Fruit fly (Drosophila melanogaster) whole organism, embryonic: Measurements from ENCODE around the gene tst.
A peak's percentile ranks its signal among the peaks of the same experiment; 100 is the strongest.

Experiments used
- Asciz ChIP-seq: fragments of 200-800 bp; sonication (Bioruptor generic); optimal IDR thresholded peaks from 2 replicates; lab custom pipeline; 2017; ENCODE audit warnings: missing biosample characterization, mild to moderate bottlenecking, missing genetic modification characterization, missing genetic modification reagents
- CG10267 ChIP-seq: fragments of 200-800 bp; sonication (Bioruptor generic); optimal IDR thresholded peaks from 2 replicates; lab custom pipeline; 2018; ENCODE audit warnings: missing biosample characterization, mild to moderate bottlenecking, missing genetic modification characterization, moderate library complexity
- CG10462 ChIP-seq: fragments of 200-800 bp; sonication (Bioruptor generic); optimal IDR thresholded peaks from 2 replicates; lab custom pipeline; 2016; ENCODE audit warnings: missing biosample characterization, missing genetic modification characterization
- CG11504 ChIP-seq: fragments of 200-800 bp; sonication (Bioruptor generic); optimal IDR thresholded peaks from 3 replicates; lab custom pipeline; 2019; ENCODE audit warnings: missing biosample characterization, mild to moderate bottlenecking, missing genetic modification characterization, moderate library complexity
- CG11696 ChIP-seq: fragments of 200-800 bp; sonication (Bioruptor generic); IDR thresholded peaks from 2 replicates; pipeline ENCODE4 v1.3.6; 2022; ENCODE audit warnings: missing biosample characterization, missing genetic modification characterization
- CG12104 ChIP-seq: fragments of 200-800 bp; sonication (Bioruptor generic); optimal IDR thresholded peaks from 3 replicates; lab custom pipeline; 2016; ENCODE audit warnings: missing biosample characterization, missing genetic modification characterization
- CG12391 ChIP-seq: fragments of 200-800 bp; sonication (Bioruptor generic); optimal IDR thresholded peaks from 3 replicates; lab custom pipeline; 2018; ENCODE audit warnings: missing biosample characterization, mild to moderate bottlenecking, missing genetic modification characterization, moderate library complexity
- CG15479 ChIP-seq: fragments of 200-800 bp; sonication (Bioruptor generic); optimal IDR thresholded peaks from 3 replicates; lab custom pipeline; 2019; ENCODE audit warnings: missing biosample characterization, mild to moderate bottlenecking, missing genetic modification characterization, moderate library complexity
- CG16813 ChIP-seq: fragments of 200-800 bp; sonication (Bioruptor generic); IDR thresholded peaks from 3 replicates; pipeline ENCODE4 v1.3.6; 2022; ENCODE audit warnings: missing biosample characterization, missing genetic modification characterization; ENCODE audit not compliant: partially characterized antibody
- CG17186 ChIP-seq: fragments of 200-800 bp; sonication (Bioruptor generic); optimal IDR thresholded peaks from 3 replicates; lab custom pipeline; 2017; ENCODE audit warnings: missing biosample characterization, missing genetic modification reagents, missing genetic modification characterization
- CG18262 ChIP-seq: fragments of 200-800 bp; optimal IDR thresholded peaks from 3 replicates; lab custom pipeline; 2019; ENCODE audit warnings: missing biosample characterization, mild to moderate bottlenecking, missing genetic modification characterization, moderate library complexity
- CG18764 ChIP-seq: fragments of 200-800 bp; sonication (Bioruptor generic); optimal IDR thresholded peaks from 3 replicates; lab custom pipeline; 2016; ENCODE audit warnings: missing biosample characterization, missing genetic modification characterization
- CG30431 ChIP-seq: fragments of 200-800 bp; sonication (Bioruptor generic); optimal IDR thresholded peaks from 2 replicates; lab custom pipeline; 2017; ENCODE audit warnings: missing biosample characterization, missing genetic modification characterization
- CG43689 ChIP-seq: fragments of 200-800 bp; sonication (Bioruptor generic); IDR thresholded peaks from 2 replicates; pipeline ENCODE4 v1.3.6; 2022; ENCODE audit warnings: missing biosample characterization, missing genetic modification characterization
- CG6254 ChIP-seq: fragments of 200-800 bp; sonication (Bioruptor generic); optimal IDR thresholded peaks from 3 replicates; lab custom pipeline; 2017; ENCODE audit warnings: mild to moderate bottlenecking, missing biosample characterization, missing genetic modification reagents, missing genetic modification characterization
- CG6683 ChIP-seq: fragments of 200-800 bp; sonication (Bioruptor generic); optimal IDR thresholded peaks from 2 replicates; lab custom pipeline; 2017; ENCODE audit warnings: missing biosample characterization, mild to moderate bottlenecking, missing genetic modification characterization, missing genetic modification reagents
- CG6854 ChIP-seq: fragments of 200-800 bp; sonication (Bioruptor generic); optimal IDR thresholded peaks from 3 replicates; lab custom pipeline; 2017; ENCODE audit warnings: missing biosample characterization, mild to moderate bottlenecking, missing genetic modification characterization
- CG7357 ChIP-seq: fragments of 200-800 bp; sonication (Bioruptor generic); IDR thresholded peaks from 3 replicates; pipeline ENCODE4 v1.3.6; 2022; ENCODE audit warnings: missing biosample characterization, missing genetic modification characterization
- CG9932 ChIP-seq: fragments of 200-800 bp; sonication (Bioruptor generic); IDR thresholded peaks from 2 replicates; pipeline ENCODE4 v1.3.6; 2022; ENCODE audit warnings: missing biosample characterization, missing genetic modification characterization
- CoRest ChIP-seq: fragments of 200-800 bp; sonication (Bioruptor generic); optimal IDR thresholded peaks from 3 replicates; lab custom pipeline; 2018; ENCODE audit warnings: missing biosample characterization, mild to moderate bottlenecking, missing genetic modification characterization, moderate library complexity
- D ChIP-seq, 2 experiments: fragments of 200-800 bp in 1 of 2; fragments of >200 bp in 1 of 2; sonication (Bioruptor generic) in 1 of 2; optimal IDR thresholded peaks; 2 replicates in 1 of 2; 3 replicates in 1 of 2; lab custom pipeline; 2017; ENCODE audit warnings: mild to moderate bottlenecking in 1 of 2, missing biosample characterization in 1 of 2, missing genetic modification characterization in 1 of 2, missing genetic modification reagents in 1 of 2
- Elba2 ChIP-seq: fragments of 200-800 bp; sonication (Bioruptor generic); optimal IDR thresholded peaks from 3 replicates; lab custom pipeline; 2016; ENCODE audit warnings: missing biosample characterization, missing genetic modification characterization
- H15 ChIP-seq: fragments of 200-800 bp; sonication (Bioruptor generic); IDR thresholded peaks from 3 replicates; pipeline ENCODE4 v1.3.6; 2022; ENCODE audit warnings: missing biosample characterization, missing genetic modification characterization
- Hmx ChIP-seq: fragments of 200-800 bp; sonication (Bioruptor generic); optimal IDR thresholded peaks from 2 replicates; lab custom pipeline; 2016; ENCODE audit warnings: missing biosample characterization, missing genetic modification characterization
- Mad ChIP-seq: fragments of 200-800 bp; sonication (Bioruptor generic); optimal IDR thresholded peaks from 2 replicates; lab custom pipeline; 2016; ENCODE audit warnings: missing biosample characterization, missing genetic modification characterization
- Ravus ChIP-seq: fragments of 200-800 bp; sonication (Bioruptor generic); IDR thresholded peaks from 2 replicates; pipeline ENCODE4 v1.3.6; 2022; ENCODE audit warnings: missing biosample characterization, missing genetic modification characterization
- al ChIP-seq: fragments of 200-800 bp; sonication (Bioruptor generic); IDR thresholded peaks from 2 replicates; pipeline ENCODE4 v1.3.6; 2022; ENCODE audit warnings: missing biosample characterization, missing genetic modification characterization
- bbx ChIP-seq: fragments of 200-800 bp; sonication (Bioruptor generic); IDR thresholded peaks from 2 replicates; pipeline ENCODE4 v1.3.6; 2022; ENCODE audit warnings: missing biosample characterization, missing genetic modification characterization; ENCODE audit not compliant: partially characterized antibody
- bsh ChIP-seq, 2 experiments: fragments of 200-800 bp; sonication (Bioruptor generic); optimal IDR thresholded peaks; 2 replicates each; lab custom pipeline; 2017 to 2018; ENCODE audit warnings: mild to moderate bottlenecking in 2 of 2, missing biosample characterization in 2 of 2, missing genetic modification characterization in 2 of 2, moderate library complexity in 1 of 2
- cato ChIP-seq: fragments of 200-800 bp; sonication (Bioruptor generic); optimal IDR thresholded peaks from 2 replicates; lab custom pipeline; 2016; ENCODE audit warnings: missing biosample characterization, missing genetic modification characterization, borderline replicate concordance
- crc ChIP-seq: fragments of 200-800 bp; sonication (Bioruptor generic); optimal IDR thresholded peaks from 2 replicates; lab custom pipeline; 2016; ENCODE audit warnings: missing biosample characterization, missing genetic modification characterization
- da ChIP-seq: fragments of 200-800 bp; sonication (Bioruptor generic); optimal IDR thresholded peaks from 2 replicates; lab custom pipeline; 2016; ENCODE audit warnings: missing biosample characterization, missing genetic modification characterization
- dpn ChIP-seq, 2 experiments: fragments of 200-800 bp; sonication (Bioruptor generic); optimal IDR thresholded peaks; 3 replicates each; lab custom pipeline; 2016; ENCODE audit warnings: missing biosample characterization in 2 of 2, missing genetic modification characterization in 2 of 2
- eyg ChIP-seq: fragments of 200-800 bp; sonication (Bioruptor generic); optimal IDR thresholded peaks from 3 replicates; lab custom pipeline; 2016; ENCODE audit warnings: missing biosample characterization, missing genetic modification characterization
- jing ChIP-seq: fragments of 200-800 bp; sonication (Bioruptor generic); optimal IDR thresholded peaks from 2 replicates; lab custom pipeline; 2018; ENCODE audit warnings: missing biosample characterization, mild to moderate bottlenecking, missing genetic modification characterization
- onecut ChIP-seq: fragments of 200-800 bp; sonication (Bioruptor generic); IDR thresholded peaks from 2 replicates; pipeline ENCODE4 v1.3.6; 2022; ENCODE audit warnings: missing biosample characterization, missing genetic modification characterization
- psq ChIP-seq: fragments of 200-800 bp; sonication (Bioruptor generic); optimal IDR thresholded peaks from 2 replicates; lab custom pipeline; 2017; ENCODE audit warnings: missing biosample characterization, missing genetic modification characterization
- rib ChIP-seq: fragments of 200-800 bp; sonication (Bioruptor generic); IDR thresholded peaks from 2 replicates; pipeline ENCODE4 v1.3.6; 2022; ENCODE audit warnings: missing biosample characterization, missing genetic modification characterization
- row ChIP-seq: fragments of 200-800 bp; sonication (Bioruptor generic); IDR thresholded peaks from 3 replicates; pipeline ENCODE4 v1.3.6; 2022; ENCODE audit warnings: missing biosample characterization, missing genetic modification characterization
- schlank ChIP-seq: fragments of 200-800 bp; sonication (Bioruptor generic); optimal IDR thresholded peaks from 2 replicates; lab custom pipeline; 2018; ENCODE audit warnings: missing biosample characterization, mild to moderate bottlenecking, missing genetic modification characterization
- shn ChIP-seq: fragments of 200-800 bp; sonication (Bioruptor generic); optimal IDR thresholded peaks from 3 replicates; lab custom pipeline; 2016; ENCODE audit warnings: missing biosample characterization, missing genetic modification characterization
- slp2 ChIP-seq: fragments of 200-800 bp; sonication (Bioruptor generic); optimal IDR thresholded peaks from 2 replicates; lab custom pipeline; 2016; ENCODE audit warnings: missing biosample characterization, missing genetic modification characterization
- stwl ChIP-seq: fragments of 200-800 bp; sonication (Bioruptor generic); optimal IDR thresholded peaks from 3 replicates; lab custom pipeline; 2018; ENCODE audit warnings: missing biosample characterization, mild to moderate bottlenecking, missing genetic modification characterization, moderate library complexity
- tap ChIP-seq: fragments of 200-800 bp; optimal IDR thresholded peaks from 3 replicates; lab custom pipeline; 2019; ENCODE audit warnings: missing biosample characterization, mild to moderate bottlenecking, missing genetic modification characterization, moderate library complexity
- tgo ChIP-seq: fragments of 200-800 bp; sonication (Bioruptor generic); IDR thresholded peaks from 3 replicates; pipeline ENCODE4 v1.3.6; 2022; ENCODE audit warnings: missing biosample characterization, missing genetic modification characterization
- trem ChIP-seq: fragments of 200-800 bp; optimal IDR thresholded peaks from 3 replicates; lab custom pipeline; 2019; ENCODE audit warnings: missing biosample characterization, mild to moderate bottlenecking, missing genetic modification characterization, moderate library complexity
- twi ChIP-seq: fragments of 200-800 bp; optimal IDR thresholded peaks from 2 replicates; lab custom pipeline; 2019; ENCODE audit warnings: missing biosample characterization, mild to moderate bottlenecking, missing genetic modification characterization, moderate library complexity
- tx ChIP-seq: fragments of 200-800 bp; sonication (Bioruptor generic); optimal IDR thresholded peaks from 2 replicates; lab custom pipeline; 2016; ENCODE audit warnings: missing biosample characterization, missing genetic modification characterization
- wek ChIP-seq: fragments of 200-800 bp; sonication (Bioruptor generic); optimal IDR thresholded peaks from 3 replicates; lab custom pipeline; 2018; ENCODE audit warnings: missing biosample characterization, mild to moderate bottlenecking, missing genetic modification characterization, moderate library complexity
- wor ChIP-seq: fragments of 200-800 bp; sonication (Bioruptor generic); IDR thresholded peaks from 2 replicates; pipeline ENCODE4 v1.3.6; 2022; ENCODE audit warnings: missing biosample characterization, missing genetic modification characterization

Gene tst

dm6 chr3R:23783961-23784360, 11.3 kb upstream of the tst start (continued):
- TF ChIP-seq row (GFP tag; lab: Robert Waterston, UW), result peak; percentile 74
- no peak for TF ChIP-seq CG6854 (GFP tag; lab: Kevin White, UChicago)
- TF ChIP-seq CG11504, result peak; percentile 82
- peak; percentile 88 for TF ChIP-seq CG6254 (GFP tag; lab: Kevin White, UChicago)
- TF ChIP-seq CG30431 (GFP tag; lab: Kevin White, UChicago), result peak; percentile 71
- peak; percentile 71 for TF ChIP-seq jing (GFP tag; lab: Kevin White, UChicago)
- peak; percentile 43 for TF ChIP-seq Mad (GFP tag; lab: Kevin White, UChicago)
- no peak for TF ChIP-seq Hmx
- no peak for TF ChIP-seq CG9932 (GFP tag; lab: Robert Waterston, UW)
- TF ChIP-seq Ravus (GFP tag; lab: Robert Waterston, UW), result peak; percentile 42
- peak; percentile 9 for TF ChIP-seq stwl (tag; lab: Kevin White, UChicago)
- TF ChIP-seq CG17186, result peak; percentile 30
- TF ChIP-seq schlank, result no peak
- peak; percentile 25 for TF ChIP-seq CG12104 (GFP tag; lab: Kevin White, UChicago)
- TF ChIP-seq CG6683, result peak; percentile 26
- no peak for TF ChIP-seq CG15479
- peak; percentile 50 for TF ChIP-seq slp2 (GFP tag; lab: Kevin White, UChicago)
- TF ChIP-seq al, result no peak
- TF ChIP-seq H15, result peak; percentile 69; the same call in 2 of the 3 replicates
- TF ChIP-seq CoRest (tag; lab: Kevin White, UChicago), result peak; percentile 82
- TF ChIP-seq bsh (GFP tag; optimal IDR thresholded peaks at IDR 0.05; lab: Kevin White, UChicago), result peak; percentile 87 to 92
- peak; percentile 45 for TF ChIP-seq tap (tag; lab: Kevin White, UChicago)
- TF ChIP-seq wor (GFP tag; lab: Robert Waterston, UW), result peak; percentile 63
- 0 out of 3 replicates have a peak, but pooled peaks have one; percentile 40 for TF ChIP-seq CG7357 (GFP tag; lab: Robert Waterston, UW)
- TF ChIP-seq crc, result no peak
- no peak for TF ChIP-seq wek
- TF ChIP-seq rib (GFP tag; lab: Robert Waterston, UW), result no peak
- peak; percentile 82 for TF ChIP-seq trem (tag; lab: Kevin White, UChicago)
- TF ChIP-seq twi (tag; lab: Kevin White, UChicago), result peak; percentile 74
- no peak for TF ChIP-seq CG16813 (GFP tag; lab: Robert Waterston, UW)
- TF ChIP-seq psq (GFP tag; lab: Kevin White, UChicago), result no peak
- TF ChIP-seq Elba2 (GFP tag; lab: Kevin White, UChicago), result no peak
- TF ChIP-seq CG11696 (GFP tag; lab: Robert Waterston, UW), result no peak
- peak; percentile 57 for TF ChIP-seq CG18764
- TF ChIP-seq CG10462 (GFP tag; lab: Kevin White, UChicago), result peak; percentile 53
- peak; percentile 78 for TF ChIP-seq CG10267
- peak; percentile 49 for TF ChIP-seq onecut (GFP tag; lab: Robert Waterston, UW)
- peak; percentile 60 for TF ChIP-seq shn (GFP tag; lab: Kevin White, UChicago)
- TF ChIP-seq bbx (GFP tag; lab: Robert Waterston, UW), result no peak
- no peak for TF ChIP-seq CG43689 (GFP tag; lab: Robert Waterston, UW)
- peak; percentile 65 for TF ChIP-seq cato
- TF ChIP-seq D (optimal IDR thresholded peaks at IDR 0.05; lab: Kevin White, UChicago), result no peak
- TF ChIP-seq D (GFP tag; optimal IDR thresholded peaks at IDR 0.05; lab: Kevin White, UChicago), result peak; percentile 88
- peak; percentile 51 for TF ChIP-seq tx (GFP tag; lab: Kevin White, UChicago)
- TF ChIP-seq da, result peak; percentile 15
- peak; percentile 81 for TF ChIP-seq CG12391 (tag; lab: Kevin White, UChicago)
- peak; percentile 53 to 63 for TF ChIP-seq dpn (GFP tag; optimal IDR thresholded peaks at IDR 0.05; lab: Kevin White, UChicago)
- no peak for TF ChIP-seq eyg (GFP tag; lab: Kevin White, UChicago)
- peak; percentile 34; the same call in 2 of the 3 replicates for TF ChIP-seq tgo
- peak; percentile 71 for TF ChIP-seq Asciz
- TF ChIP-seq CG18262, result peak; percentile 94
